Worm (Caenorhabditis elegans) whole organism, L1 larva: ENCODE data around the gene C04G6.6.

Experiments
- aha-1 ChIP-seq: fragments of 150-350 bp; optimal IDR thresholded peaks from 2 replicates; lab custom pipeline; 2014; ENCODE audit warnings: missing biosample characterization, missing genetic modification characterization
- egl-27 ChIP-seq, 2 experiments: fragments of 150-350 bp in 1 of 2; sonication (generic microtip); optimal IDR thresholded peaks; 3 replicates each; lab custom pipeline; 2017 to 2018; ENCODE audit warnings: missing biosample characterization in 2 of 2, missing genetic modification characterization in 2 of 2, missing genetic modification reagents in 2 of 2
- xbp-1 ChIP-seq: sonication (generic microtip); optimal IDR thresholded peaks from 2 replicates; lab custom pipeline; 2016; ENCODE audit warnings: missing genetic modification characterization, missing compliant biosample characterization

DNA sequence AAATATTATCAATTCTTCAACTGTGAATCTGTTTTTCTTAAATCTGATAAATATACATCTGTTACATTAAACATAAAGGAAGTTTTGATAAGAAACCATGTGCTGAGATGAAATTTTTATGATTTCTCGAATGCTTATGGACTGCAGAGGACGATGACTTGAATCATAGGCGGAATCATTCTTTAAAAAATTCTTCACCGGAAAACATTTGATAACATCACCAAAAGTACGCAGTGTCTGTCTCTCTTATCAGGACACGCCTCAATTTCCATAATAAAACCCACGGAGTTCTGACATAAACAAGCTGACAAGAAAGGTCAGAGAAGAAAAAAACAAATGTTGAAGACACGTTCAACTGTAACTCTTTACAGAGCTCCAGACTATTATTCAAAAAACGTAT is 10.1 kb upstream of the C04G6.6 start, which contains the start of gene F09C12.2:
- TF ChIP-seq egl-27 (tag; optimal IDR thresholded peaks at IDR 0.05; lab: Kevin White, UChicago) (no peak), xbp-1 (tag; lab: Kevin White, UChicago) (no peak), aha-1 (tag; lab: Kevin White, UChicago) (no peak)
